Fruit fly (Drosophila melanogaster) whole organism, embryonic: ENCODE data around the gene elgi.
A peak's percentile ranks its signal among the peaks of the same experiment; 100 is the strongest.

ENCODE experiments used
- Antp ChIP-seq: fragments of 200-800 bp; sonication (Bioruptor generic); optimal IDR thresholded peaks from 3 replicates; lab custom pipeline; 2016; ENCODE audit warnings: missing biosample characterization, missing genetic modification characterization
- Bgb ChIP-seq: fragments of 200-800 bp; sonication (Bioruptor generic); IDR thresholded peaks from 2 replicates; pipeline ENCODE4 v1.3.6; 2022; ENCODE audit warnings: missing biosample characterization, missing genetic modification characterization; ENCODE audit not compliant: partially characterized antibody
- CG10366 ChIP-seq: fragments of 200-800 bp; sonication (Bioruptor generic); IDR thresholded peaks from 2 replicates; pipeline ENCODE4 v1.3.6; 2022; ENCODE audit warnings: missing biosample characterization, missing genetic modification characterization
- CG10979 ChIP-seq: fragments of 200-800 bp; sonication (Bioruptor generic); optimal IDR thresholded peaks from 2 replicates; lab custom pipeline; 2018; ENCODE audit warnings: missing biosample characterization, mild to moderate bottlenecking, missing genetic modification characterization, moderate library complexity
- CG12236 ChIP-seq: fragments of 200-800 bp; sonication (Bioruptor generic); optimal IDR thresholded peaks from 2 replicates; lab custom pipeline; 2016; ENCODE audit warnings: missing biosample characterization, missing genetic modification characterization
- CG13775 ChIP-seq: fragments of 200-800 bp; sonication (Bioruptor generic); optimal IDR thresholded peaks from 3 replicates; lab custom pipeline; 2017; ENCODE audit warnings: missing biosample characterization, mild to moderate bottlenecking, missing genetic modification characterization
- CG15479 ChIP-seq: fragments of 200-800 bp; sonication (Bioruptor generic); optimal IDR thresholded peaks from 3 replicates; lab custom pipeline; 2019; ENCODE audit warnings: missing biosample characterization, mild to moderate bottlenecking, missing genetic modification characterization, moderate library complexity
- CG17328 ChIP-seq: fragments of 200-800 bp; sonication (Bioruptor generic); IDR thresholded peaks from 2 replicates; pipeline ENCODE4 v1.3.6; 2022; ENCODE audit warnings: missing biosample characterization, missing genetic modification characterization
- CG17912 ChIP-seq: fragments of 200-800 bp; sonication (Bioruptor generic); optimal IDR thresholded peaks from 2 replicates; lab custom pipeline; 2018; ENCODE audit warnings: missing biosample characterization, mild to moderate bottlenecking, missing genetic modification characterization
- CG1792 ChIP-seq: fragments of 200-800 bp; sonication (Bioruptor generic); optimal IDR thresholded peaks from 2 replicates; lab custom pipeline; 2016; ENCODE audit warnings: missing biosample characterization, missing genetic modification characterization
- CG18599 ChIP-seq: fragments of 200-800 bp; sonication (Bioruptor generic); optimal IDR thresholded peaks from 3 replicates; lab custom pipeline; 2017; ENCODE audit warnings: missing biosample characterization, missing genetic modification characterization, mild to moderate bottlenecking, moderate library complexity, missing genetic modification reagents
- CG3065 ChIP-seq: fragments of 200-800 bp; sonication (Bioruptor generic); optimal IDR thresholded peaks from 2 replicates; lab custom pipeline; 2016; ENCODE audit warnings: missing biosample characterization, missing genetic modification characterization
- CG31441 ChIP-seq: fragments of 200-800 bp; sonication (Bioruptor generic); IDR thresholded peaks from 2 replicates; pipeline ENCODE4 v1.3.6; 2022; ENCODE audit warnings: missing biosample characterization, missing genetic modification characterization
- CG5180 ChIP-seq: fragments of 200-800 bp; sonication (Bioruptor generic); optimal IDR thresholded peaks from 3 replicates; lab custom pipeline; 2017; ENCODE audit warnings: missing biosample characterization, missing genetic modification characterization, mild to moderate bottlenecking, moderate library complexity, missing genetic modification reagents
- CG5953 ChIP-seq: fragments of 200-800 bp; sonication (Bioruptor generic); IDR thresholded peaks from 2 replicates; pipeline ENCODE4 v1.3.6; 2022; ENCODE audit warnings: missing biosample characterization, missing genetic modification characterization
- CG7745 ChIP-seq: fragments of 200-800 bp; sonication (Bioruptor generic); optimal IDR thresholded peaks from 2 replicates; lab custom pipeline; 2018; ENCODE audit warnings: missing biosample characterization, mild to moderate bottlenecking, missing genetic modification characterization, moderate library complexity
- CG7928 ChIP-seq: fragments of 200-800 bp; sonication (Bioruptor generic); optimal IDR thresholded peaks from 2 replicates; lab custom pipeline; 2017; ENCODE audit warnings: missing biosample characterization, mild to moderate bottlenecking, missing genetic modification characterization
- CG7987 ChIP-seq: fragments of 200-800 bp; sonication (Bioruptor generic); optimal IDR thresholded peaks from 2 replicates; lab custom pipeline; 2018; ENCODE audit warnings: missing biosample characterization, mild to moderate bottlenecking, missing genetic modification characterization, moderate library complexity
- Dfd ChIP-seq, 2 experiments: fragments of >200 bp; optimal IDR thresholded peaks; 2 replicates each; lab custom pipeline; 2017; ENCODE audit warnings: missing biosample characterization in 2 of 2, missing genetic modification characterization in 2 of 2
- Dip3 ChIP-seq: fragments of 200-800 bp; sonication (Bioruptor generic); optimal IDR thresholded peaks from 3 replicates; lab custom pipeline; 2016; ENCODE audit warnings: missing biosample characterization, missing genetic modification characterization
- Drgx ChIP-seq: fragments of 200-800 bp; sonication (Bioruptor generic); IDR thresholded peaks from 2 replicates; pipeline ENCODE4 v1.3.6; 2022; ENCODE audit warnings: missing biosample characterization, missing genetic modification characterization
- H15 ChIP-seq: fragments of 200-800 bp; sonication (Bioruptor generic); IDR thresholded peaks from 3 replicates; pipeline ENCODE4 v1.3.6; 2022; ENCODE audit warnings: missing biosample characterization, missing genetic modification characterization
- NFAT ChIP-seq: fragments of 200-800 bp; sonication (Bioruptor generic); IDR thresholded peaks from 2 replicates; pipeline ENCODE4 v1.3.6; 2022; ENCODE audit warnings: missing biosample characterization, missing genetic modification characterization
- Neu2 ChIP-seq: fragments of 200-800 bp; sonication (Bioruptor generic); optimal IDR thresholded peaks from 3 replicates; lab custom pipeline; 2016; ENCODE audit warnings: missing biosample characterization, missing genetic modification characterization, borderline replicate concordance
- Poxn ChIP-seq: fragments of 200-800 bp; sonication (Bioruptor generic); IDR thresholded peaks from 2 replicates; pipeline ENCODE4 v1.3.6; 2022; ENCODE audit warnings: missing biosample characterization, missing genetic modification characterization
- Sox100B ChIP-seq: fragments of 200-800 bp; sonication (Bioruptor generic); optimal IDR thresholded peaks from 3 replicates; lab custom pipeline; 2018; ENCODE audit warnings: missing biosample characterization, mild to moderate bottlenecking, missing genetic modification characterization
- Sry-β ChIP-seq: fragments of 200-800 bp; sonication (Bioruptor generic); optimal IDR thresholded peaks from 2 replicates; lab custom pipeline; 2018; ENCODE audit warnings: missing biosample characterization, mild to moderate bottlenecking, missing genetic modification characterization, moderate library complexity
- ab ChIP-seq: fragments of 200-800 bp; sonication (Bioruptor generic); optimal IDR thresholded peaks from 2 replicates; lab custom pipeline; 2016; ENCODE audit warnings: missing biosample characterization, missing genetic modification characterization
- ash1 ChIP-seq: fragments of 200-800 bp; sonication (Bioruptor generic); optimal IDR thresholded peaks from 2 replicates; lab custom pipeline; 2018; ENCODE audit warnings: missing biosample characterization, mild to moderate bottlenecking, missing genetic modification characterization
- bcd ChIP-seq: fragments of 200-800 bp; sonication (Bioruptor generic); optimal IDR thresholded peaks from 2 replicates; lab custom pipeline; 2017; ENCODE audit warnings: missing biosample characterization, mild to moderate bottlenecking, missing genetic modification characterization
- caup ChIP-seq: fragments of 200-800 bp; sonication (Bioruptor generic); optimal IDR thresholded peaks from 3 replicates; lab custom pipeline; 2017; ENCODE audit warnings: missing biosample characterization, mild to moderate bottlenecking, missing genetic modification characterization, moderate library complexity; ENCODE audit not compliant: severe bottlenecking
- corto ChIP-seq: fragments of 200-800 bp; sonication (Bioruptor generic); optimal IDR thresholded peaks from 2 replicates; lab custom pipeline; 2016; ENCODE audit warnings: missing biosample characterization, mild to moderate bottlenecking, missing genetic modification characterization, moderate library complexity
- dati ChIP-seq: fragments of 200-800 bp; sonication (Bioruptor generic); IDR thresholded peaks from 2 replicates; pipeline ENCODE4 v1.3.6; 2022; ENCODE audit warnings: missing biosample characterization, missing genetic modification characterization
- dysf ChIP-seq: fragments of 200-800 bp; sonication (Bioruptor generic); IDR thresholded peaks from 3 replicates; pipeline ENCODE4 v1.3.6; 2022; ENCODE audit warnings: missing biosample characterization, missing genetic modification characterization
- grau ChIP-seq: fragments of 200-800 bp; optimal IDR thresholded peaks from 3 replicates; lab custom pipeline; 2019; ENCODE audit warnings: missing biosample characterization, mild to moderate bottlenecking, missing genetic modification characterization, moderate library complexity
- her ChIP-seq: fragments of 200-800 bp; sonication (Bioruptor generic); optimal IDR thresholded peaks from 2 replicates; lab custom pipeline; 2016; ENCODE audit warnings: missing biosample characterization, missing genetic modification characterization
- hkb ChIP-seq, 2 experiments: fragments of 200-800 bp in 1 of 2; fragments of >200 bp in 1 of 2; sonication (Bioruptor generic) in 1 of 2; IDR thresholded peaks in 1 of 2; optimal IDR thresholded peaks in 1 of 2; 2 replicates each; pipeline versions ENCODE4 v1.3.6 to Lab custom; 2017 to 2022; ENCODE audit warnings: missing biosample characterization in 1 of 2, missing genetic modification characterization in 1 of 2
- klu ChIP-seq: fragments of 200-800 bp; sonication (Bioruptor generic); IDR thresholded peaks from 2 replicates; pipeline ENCODE4 v1.3.6; 2022; ENCODE audit warnings: missing biosample characterization, missing genetic modification characterization
- maf-S ChIP-seq: fragments of 200-800 bp; sonication (Bioruptor generic); optimal IDR thresholded peaks from 2 replicates; lab custom pipeline; 2016; ENCODE audit warnings: missing biosample characterization, missing genetic modification characterization
- mam ChIP-seq: fragments of 200-800 bp; sonication (Bioruptor generic); optimal IDR thresholded peaks from 3 replicates; lab custom pipeline; 2016; ENCODE audit warnings: missing biosample characterization, missing genetic modification characterization
- pan ChIP-seq, 4 experiments: fragments of >200 bp in 3 of 4; fragments of 200-800 bp in 1 of 4; sonication (Bioruptor generic) in 1 of 4; optimal IDR thresholded peaks in 3 of 4; IDR thresholded peaks in 1 of 4; 2 replicates each; pipeline versions ENCODE4 v1.3.6 to Lab custom; 2017 to 2022; ENCODE audit warnings: missing biosample characterization in 2 of 4, missing genetic modification characterization in 2 of 4, mixed read lengths in 1 of 4
- salm ChIP-seq: fragments of 200-800 bp; sonication (Bioruptor generic); optimal IDR thresholded peaks from 2 replicates; lab custom pipeline; 2018; ENCODE audit warnings: missing biosample characterization, mild to moderate bottlenecking, missing genetic modification characterization
- sens ChIP-seq: fragments of 200-800 bp; sonication (Bioruptor generic); peaks from one replicate; lab custom pipeline; 2016; ENCODE audit warnings: missing biosample characterization, missing genetic modification characterization
- sug ChIP-seq: fragments of 200-800 bp; optimal IDR thresholded peaks from 2 replicates; lab custom pipeline; 2019; ENCODE audit warnings: missing biosample characterization, mild to moderate bottlenecking, missing genetic modification characterization, moderate library complexity
- tna ChIP-seq: fragments of 200-800 bp; sonication (Bioruptor generic); IDR thresholded peaks from 2 replicates; pipeline ENCODE4 v1.3.6; 2022; ENCODE audit warnings: missing biosample characterization, missing genetic modification characterization; ENCODE audit not compliant: partially characterized antibody
- tx ChIP-seq: fragments of 200-800 bp; sonication (Bioruptor generic); optimal IDR thresholded peaks from 2 replicates; lab custom pipeline; 2016; ENCODE audit warnings: missing biosample characterization, missing genetic modification characterization
- vvl ChIP-seq: fragments of 200-800 bp; sonication (Bioruptor generic); IDR thresholded peaks from 2 replicates; pipeline ENCODE4 v1.3.6; 2022; ENCODE audit warnings: missing biosample characterization, missing genetic modification characterization
- zfh2 ChIP-seq: fragments of 200-800 bp; sonication (Bioruptor generic); optimal IDR thresholded peaks from 2 replicates; lab custom pipeline; 2016; ENCODE audit warnings: missing biosample characterization, missing genetic modification characterization

The elgi gene

DNA sequence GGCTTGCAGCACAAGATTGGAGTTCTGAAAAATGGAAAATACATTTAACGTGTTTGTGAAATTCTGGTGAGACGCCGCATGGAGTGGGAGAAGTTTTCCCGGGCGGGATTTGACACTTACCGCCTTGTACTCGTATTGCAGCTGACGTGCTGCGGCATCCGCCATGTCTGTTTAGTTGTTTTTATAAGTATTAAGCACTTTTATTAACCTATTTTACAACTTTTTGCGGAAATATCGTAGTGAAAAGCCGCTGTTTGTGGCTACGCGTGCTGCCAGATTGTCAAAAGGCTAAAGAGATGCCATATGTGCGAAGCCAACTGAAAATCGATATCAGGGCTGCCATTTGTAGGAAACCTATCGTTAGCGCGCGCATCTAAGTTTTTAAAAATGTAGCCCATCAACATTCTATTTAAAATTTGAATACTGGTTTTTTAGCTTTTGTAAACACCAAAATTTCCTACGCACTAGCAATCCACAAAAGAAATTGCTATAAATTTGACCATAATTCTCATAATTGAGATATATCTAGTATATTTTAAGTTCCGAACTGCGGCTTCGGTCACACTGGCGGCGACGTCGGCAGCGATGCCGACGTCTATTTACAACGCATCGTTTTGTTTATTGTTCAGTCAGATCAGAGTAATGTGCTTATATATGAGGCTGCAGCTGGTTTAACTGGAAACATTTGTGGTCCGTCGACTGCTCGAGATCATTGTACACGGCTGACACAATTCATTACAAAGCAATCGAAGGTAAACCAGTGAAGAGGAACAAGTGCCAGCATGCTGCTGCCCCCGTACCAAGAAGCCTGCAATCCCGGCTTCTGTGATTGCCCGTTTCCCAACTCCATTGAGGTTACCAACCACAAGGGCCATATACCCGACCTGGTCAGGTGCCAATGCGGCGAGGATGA lies 11.5 kb downstream of the elgi start, which contains the start of the genes Brr2 and CG10516 (continued):
- TF ChIP-seq CG5180, result no peak
- no peak for TF ChIP-seq corto (GFP tag; lab: Kevin White, UChicago)
- no peak for TF ChIP-seq CG1792 (GFP tag; lab: Kevin White, UChicago)
- TF ChIP-seq CG7745 (tag; lab: Kevin White, UChicago), result no peak
- no peak for TF ChIP-seq vvl
- peak; percentile 7 for TF ChIP-seq maf-S
- TF ChIP-seq Drgx (GFP tag; lab: Robert Waterston, UW), result no peak
- TF ChIP-seq Poxn (GFP tag; lab: Robert Waterston, UW), result no peak
- TF ChIP-seq CG15479 (GFP tag; lab: Kevin White, UChicago), result no peak
- TF ChIP-seq H15 (GFP tag; lab: Robert Waterston, UW), result no peak
- 0 out of 2 replicates have a peak, but pooled peaks have one; percentile 13 for TF ChIP-seq tna (GFP tag; lab: Robert Waterston, UW)
- TF ChIP-seq CG17328 (GFP tag; lab: Robert Waterston, UW), result no peak
- no peak for TF ChIP-seq CG13775 (GFP tag; lab: Kevin White, UChicago)
- no peak for TF ChIP-seq CG12236 (GFP tag; lab: Kevin White, UChicago)
- no peak for TF ChIP-seq Neu2 (GFP tag; lab: Kevin White, UChicago)
- TF ChIP-seq CG10366, result no peak
- no peak for TF ChIP-seq ash1
- peak; percentile 10 for TF ChIP-seq Antp (GFP tag; lab: Kevin White, UChicago)
- peak; percentile 30 for TF ChIP-seq CG7928
- no peak for TF ChIP-seq grau (tag; lab: Kevin White, UChicago)
- TF ChIP-seq CG17912 (GFP tag; lab: Kevin White, UChicago), result no peak
- no peak for TF ChIP-seq dati (GFP tag; lab: Robert Waterston, UW)
- no peak for TF ChIP-seq dysf (GFP tag; lab: Robert Waterston, UW)
- TF ChIP-seq bcd, result no peak
- peak; percentile 73 for TF ChIP-seq CG31441 (GFP tag; lab: Robert Waterston, UW)
- TF ChIP-seq tx (GFP tag; lab: Kevin White, UChicago), result no peak
- TF ChIP-seq ab, result no peak
- no peak for TF ChIP-seq CG3065
- TF ChIP-seq Sry-β (GFP tag; lab: Kevin White, UChicago), result no peak
- no peak for TF ChIP-seq mam (GFP tag; lab: Kevin White, UChicago)
- TF ChIP-seq CG5953 (GFP tag; lab: Robert Waterston, UW), result no peak
- peak; percentile 27 for TF ChIP-seq her (GFP tag; lab: Kevin White, UChicago)
- 0 out of 2 replicates have a peak, but pooled peaks have one; percentile 5 for TF ChIP-seq Bgb (GFP tag; lab: Robert Waterston, UW)
- peak; percentile 70 for TF ChIP-seq hkb (optimal IDR thresholded peaks at IDR 0.05; lab: Kevin White, UChicago)
- peak; percentile 49; the same call in 1 of the 2 replicates for TF ChIP-seq hkb (GFP tag; IDR thresholded peaks at IDR 0.05; lab: Robert Waterston, UW)
- TF ChIP-seq Dfd (GFP tag; optimal IDR thresholded peaks at IDR 0.05; lab: Kevin White, UChicago), result no peak
- TF ChIP-seq salm (tag; lab: Kevin White, UChicago), result no peak
- TF ChIP-seq zfh2 (GFP tag; lab: Kevin White, UChicago), result peak; percentile 31
- TF ChIP-seq NFAT, result no peak
- no peak for TF ChIP-seq CG18599 (GFP tag; lab: Kevin White, UChicago)
- no peak for TF ChIP-seq CG10979 (tag; lab: Kevin White, UChicago)
- TF ChIP-seq sug (tag; lab: Kevin White, UChicago), result peak; percentile 43
- TF ChIP-seq CG7987 (GFP tag; lab: Kevin White, UChicago), result no peak
- TF ChIP-seq pan (optimal IDR thresholded peaks at IDR 0.05; lab: Kevin White, UChicago), result no peak
- no peak for TF ChIP-seq pan (GFP tag; optimal IDR thresholded peaks at IDR 0.05 in 1 of 2, IDR thresholded peaks at IDR 0.05 in 1 of 2)
- TF ChIP-seq klu (GFP tag; lab: Robert Waterston, UW), result no peak
- TF ChIP-seq caup (GFP tag; lab: Kevin White, UChicago), result no peak
- no peak for TF ChIP-seq Dip3
- TF ChIP-seq Sox100B (GFP tag; lab: Kevin White, UChicago), result no peak
- TF ChIP-seq sens (GFP tag; lab: Kevin White, UChicago), result no peak
